Fruit fly (Drosophila melanogaster) whole organism, embryonic: ENCODE measurements around the gene CG46456.

Experiments used
- Aef1 ChIP-seq: fragments of 200-800 bp; sonication (Bioruptor generic); IDR thresholded peaks from 3 replicates; pipeline ENCODE4 v1.3.6; 2022; ENCODE audit warnings: missing biosample characterization, missing genetic modification characterization
- Antp ChIP-seq: fragments of 200-800 bp; sonication (Bioruptor generic); optimal IDR thresholded peaks from 3 replicates; lab custom pipeline; 2016; ENCODE audit warnings: missing biosample characterization, missing genetic modification characterization
- Bdp1 ChIP-seq: fragments of 200-800 bp; sonication (Bioruptor generic); optimal IDR thresholded peaks from 3 replicates; lab custom pipeline; 2016; ENCODE audit warnings: missing biosample characterization, missing genetic modification characterization
- CG11504 ChIP-seq: fragments of 200-800 bp; sonication (Bioruptor generic); optimal IDR thresholded peaks from 3 replicates; lab custom pipeline; 2019; ENCODE audit warnings: missing biosample characterization, mild to moderate bottlenecking, missing genetic modification characterization, moderate library complexity
- CG13424 ChIP-seq: fragments of 200-800 bp; sonication (Bioruptor generic); optimal IDR thresholded peaks from 2 replicates; lab custom pipeline; 2019; ENCODE audit warnings: missing biosample characterization, mild to moderate bottlenecking, missing genetic modification characterization, moderate library complexity
- CG14860 ChIP-seq: fragments of 200-800 bp; sonication (Bioruptor generic); IDR thresholded peaks from 3 replicates; pipeline ENCODE4 v1.3.6; 2022; ENCODE audit warnings: missing biosample characterization, missing genetic modification characterization; ENCODE audit not compliant: partially characterized antibody
- CG1647 ChIP-seq: fragments of 200-800 bp; sonication (Bioruptor generic); optimal IDR thresholded peaks from 3 replicates; lab custom pipeline; 2016; ENCODE audit warnings: missing biosample characterization, missing genetic modification characterization
- CG17186 ChIP-seq: fragments of 200-800 bp; sonication (Bioruptor generic); optimal IDR thresholded peaks from 3 replicates; lab custom pipeline; 2017; ENCODE audit warnings: missing biosample characterization, missing genetic modification reagents, missing genetic modification characterization
- CG17612 ChIP-seq: fragments of 200-800 bp; sonication (Bioruptor generic); IDR thresholded peaks from 2 replicates; pipeline ENCODE4 v1.3.6; 2022; ENCODE audit warnings: missing biosample characterization, missing genetic modification characterization
- CG2712 ChIP-seq: fragments of 200-800 bp; optimal IDR thresholded peaks from 3 replicates; lab custom pipeline; 2019; ENCODE audit warnings: missing biosample characterization, mild to moderate bottlenecking, missing genetic modification characterization, moderate library complexity
- CG2875 ChIP-seq: fragments of 200-800 bp; sonication (Bioruptor generic); optimal IDR thresholded peaks from 2 replicates; lab custom pipeline; 2017; ENCODE audit warnings: missing biosample characterization, mild to moderate bottlenecking, missing genetic modification characterization, missing genetic modification reagents
- CG32767 ChIP-seq: fragments of 200-800 bp; sonication (Bioruptor generic); IDR thresholded peaks from 2 replicates; pipeline ENCODE4 v1.3.6; 2022; ENCODE audit warnings: missing biosample characterization, missing genetic modification characterization
- CG8924 ChIP-seq: fragments of 200-800 bp; optimal IDR thresholded peaks from 3 replicates; lab custom pipeline; 2019; ENCODE audit warnings: missing biosample characterization, mild to moderate bottlenecking, missing genetic modification characterization, moderate library complexity
- CG9932 ChIP-seq: fragments of 200-800 bp; sonication (Bioruptor generic); IDR thresholded peaks from 2 replicates; pipeline ENCODE4 v1.3.6; 2022; ENCODE audit warnings: missing biosample characterization, missing genetic modification characterization
- Deaf1 ChIP-seq: fragments of 200-800 bp; optimal IDR thresholded peaks from 3 replicates; lab custom pipeline; 2019; ENCODE audit warnings: missing biosample characterization, mild to moderate bottlenecking, missing genetic modification characterization, moderate library complexity
- Fer1 ChIP-seq: fragments of 200-800 bp; sonication (Bioruptor generic); optimal IDR thresholded peaks from 2 replicates; lab custom pipeline; 2017; ENCODE audit warnings: missing biosample characterization, mild to moderate bottlenecking, missing genetic modification characterization
- HmgD ChIP-seq: fragments of 200-800 bp; sonication (Bioruptor generic); optimal IDR thresholded peaks from 3 replicates; lab custom pipeline; 2016; ENCODE audit warnings: missing biosample characterization, missing genetic modification characterization
- HmgZ ChIP-seq: fragments of 200-800 bp; sonication (Bioruptor generic); optimal IDR thresholded peaks from 2 replicates; lab custom pipeline; 2018; ENCODE audit warnings: missing biosample characterization, mild to moderate bottlenecking, missing genetic modification characterization
- Hr39 ChIP-seq: fragments of >200 bp; optimal IDR thresholded peaks from 2 replicates; lab custom pipeline; 2017
- MBD-R2 ChIP-seq: fragments of 200-800 bp; sonication (Bioruptor generic); IDR thresholded peaks from 2 replicates; pipeline ENCODE4 v1.3.6; 2022; ENCODE audit warnings: missing biosample characterization, missing genetic modification characterization
- Spps ChIP-seq: fragments of 200-800 bp; sonication (Bioruptor generic); optimal IDR thresholded peaks from 2 replicates; lab custom pipeline; 2018; ENCODE audit warnings: missing biosample characterization, mild to moderate bottlenecking, missing genetic modification characterization
- Trl ChIP-seq, 3 experiments: fragments of >200 bp in 2 of 3; fragments of 200-800 bp in 1 of 3; sonication (Bioruptor generic) in 1 of 3; optimal IDR thresholded peaks; 2 replicates in 1 of 3; 3 replicates in 2 of 3; lab custom pipeline; 2016 to 2017; ENCODE audit warnings: missing biosample characterization in 1 of 3, missing genetic modification characterization in 1 of 3
- Vsx1 ChIP-seq: fragments of 200-800 bp; sonication (Bioruptor generic); optimal IDR thresholded peaks from 2 replicates; lab custom pipeline; 2017; ENCODE audit warnings: missing biosample characterization, mild to moderate bottlenecking, missing genetic modification characterization, missing genetic modification reagents
- ato ChIP-seq: fragments of 200-800 bp; sonication (Bioruptor generic); IDR thresholded peaks from 2 replicates; pipeline ENCODE4 v1.3.6; 2022; ENCODE audit warnings: missing biosample characterization, missing genetic modification characterization; ENCODE audit not compliant: partially characterized antibody
- btn ChIP-seq: fragments of 200-800 bp; sonication (Bioruptor generic); optimal IDR thresholded peaks from 2 replicates; lab custom pipeline; 2016; ENCODE audit warnings: missing biosample characterization, missing genetic modification characterization
- cg ChIP-seq: fragments of 200-800 bp; sonication (Bioruptor generic); optimal IDR thresholded peaks from 3 replicates; lab custom pipeline; 2019; ENCODE audit warnings: missing biosample characterization, mild to moderate bottlenecking, missing genetic modification characterization, moderate library complexity
- chinmo ChIP-seq: fragments of 200-800 bp; sonication (Bioruptor generic); IDR thresholded peaks from 4 replicates; pipeline ENCODE4 v1.3.6; 2022; ENCODE audit warnings: missing biosample characterization, missing genetic modification characterization; ENCODE audit not compliant: partially characterized antibody
- ci ChIP-seq: fragments of 200-800 bp; sonication (Bioruptor generic); IDR thresholded peaks from 3 replicates; pipeline ENCODE4 v1.3.6; 2022; ENCODE audit warnings: missing biosample characterization, missing genetic modification characterization
- dimm ChIP-seq: fragments of 200-800 bp; sonication (Bioruptor generic); IDR thresholded peaks from 2 replicates; pipeline ENCODE4 v1.3.6; 2022; ENCODE audit warnings: missing biosample characterization, missing genetic modification characterization
- disco-r ChIP-seq: fragments of 200-800 bp; sonication (Bioruptor generic); optimal IDR thresholded peaks from 2 replicates; lab custom pipeline; 2016; ENCODE audit warnings: missing biosample characterization, missing genetic modification characterization
- ewg ChIP-seq: fragments of 200-800 bp; sonication (Bioruptor generic); optimal IDR thresholded peaks from 3 replicates; lab custom pipeline; 2017; ENCODE audit warnings: mild to moderate bottlenecking, missing biosample characterization, missing genetic modification reagents, missing genetic modification characterization
- fu2 ChIP-seq: fragments of 200-800 bp; sonication (Bioruptor generic); optimal IDR thresholded peaks from 2 replicates; lab custom pipeline; 2016; ENCODE audit warnings: missing biosample characterization, missing genetic modification characterization
- gcm2 ChIP-seq: fragments of 200-800 bp; sonication (Bioruptor generic); optimal IDR thresholded peaks from 2 replicates; lab custom pipeline; 2016; ENCODE audit warnings: missing biosample characterization, missing genetic modification characterization
- gsb-n ChIP-seq: fragments of 200-800 bp; sonication (Bioruptor generic); optimal IDR thresholded peaks from 3 replicates; lab custom pipeline; 2018; ENCODE audit warnings: missing biosample characterization, mild to moderate bottlenecking, missing genetic modification characterization
- lab ChIP-seq: fragments of 200-800 bp; sonication (Bioruptor generic); optimal IDR thresholded peaks from 3 replicates; lab custom pipeline; 2017; ENCODE audit warnings: missing biosample characterization, missing genetic modification characterization, mild to moderate bottlenecking, moderate library complexity, missing genetic modification reagents
- mld ChIP-seq: fragments of 200-800 bp; sonication (Bioruptor generic); IDR thresholded peaks from 3 replicates; pipeline ENCODE4 v1.3.6; 2022; ENCODE audit warnings: missing biosample characterization, missing genetic modification characterization; ENCODE audit not compliant: partially characterized antibody
- org-1 ChIP-seq: fragments of 200-800 bp; sonication (Bioruptor generic); optimal IDR thresholded peaks from 2 replicates; lab custom pipeline; 2017; ENCODE audit warnings: missing biosample characterization, missing genetic modification characterization
- otp ChIP-seq: fragments of 200-800 bp; sonication (Bioruptor generic); IDR thresholded peaks from 3 replicates; pipeline ENCODE4, ENCODE4 v1.3.6; 2022; ENCODE audit warnings: missing biosample characterization, missing genetic modification characterization
- row ChIP-seq: fragments of 200-800 bp; sonication (Bioruptor generic); IDR thresholded peaks from 3 replicates; pipeline ENCODE4 v1.3.6; 2022; ENCODE audit warnings: missing biosample characterization, missing genetic modification characterization
- scrt ChIP-seq: fragments of 200-800 bp; sonication (Bioruptor generic); optimal IDR thresholded peaks from 2 replicates; lab custom pipeline; 2018; ENCODE audit warnings: missing biosample characterization, mild to moderate bottlenecking, missing genetic modification characterization, moderate library complexity
- shn ChIP-seq: fragments of 200-800 bp; sonication (Bioruptor generic); optimal IDR thresholded peaks from 3 replicates; lab custom pipeline; 2016; ENCODE audit warnings: missing biosample characterization, missing genetic modification characterization
- slp2 ChIP-seq: fragments of 200-800 bp; sonication (Bioruptor generic); optimal IDR thresholded peaks from 2 replicates; lab custom pipeline; 2016; ENCODE audit warnings: missing biosample characterization, missing genetic modification characterization
- sr ChIP-seq: fragments of 200-800 bp; sonication (Bioruptor generic); IDR thresholded peaks from 3 replicates; pipeline ENCODE4 v1.3.6; 2022; ENCODE audit warnings: missing biosample characterization, missing genetic modification characterization
- toy ChIP-seq: fragments of 200-800 bp; sonication (Bioruptor generic); IDR thresholded peaks from 2 replicates; pipeline ENCODE4 v1.3.6; 2022; ENCODE audit warnings: missing biosample characterization, missing genetic modification characterization
- tx ChIP-seq: fragments of 200-800 bp; sonication (Bioruptor generic); optimal IDR thresholded peaks from 2 replicates; lab custom pipeline; 2016; ENCODE audit warnings: missing biosample characterization, missing genetic modification characterization
- unpg ChIP-seq: fragments of 200-800 bp; sonication (Bioruptor generic); optimal IDR thresholded peaks from 3 replicates; lab custom pipeline; 2018; ENCODE audit warnings: missing biosample characterization, mild to moderate bottlenecking, missing genetic modification characterization, moderate library complexity
- usp ChIP-seq: fragments of >200 bp; optimal IDR thresholded peaks from 2 replicates; lab custom pipeline; 2017; ENCODE audit warnings: missing biosample characterization, missing genetic modification characterization

The CG46456 gene

dm6 chr3L:5341770-5342318 lies 13.3 kb downstream of the CG46456 start (continued):
- TF ChIP-seq CG17186 (GFP tag; lab: Kevin White, UChicago) = no peak
- TF ChIP-seq otp = no peak
- TF ChIP-seq mld (GFP tag; lab: Robert Waterston, UW) = peak; percentile 69
- TF ChIP-seq CG14860 (GFP tag; lab: Robert Waterston, UW) = peak; percentile 60
- peak; percentile 63 for TF ChIP-seq ato (GFP tag; lab: Robert Waterston, UW)
- peak; percentile 94 for TF ChIP-seq Bdp1
- no peak for TF ChIP-seq shn (GFP tag; lab: Kevin White, UChicago)

- peak; percentile 79 for TF ChIP-seq ewg (GFP tag; lab: Kevin White, UChicago)
- no peak for TF ChIP-seq CG2712
- 0 out of 4 replicates have a peak, but pooled peaks have one; percentile 21 for TF ChIP-seq chinmo
- peak; percentile 75 for TF ChIP-seq scrt (GFP tag; lab: Kevin White, UChicago)
- TF ChIP-seq Deaf1 = peak; percentile 57
- TF ChIP-seq MBD-R2 (GFP tag; lab: Robert Waterston, UW) = no peak
- peak; percentile 62; the same call in 1 of the 2 replicates for TF ChIP-seq CG32767 (GFP tag; lab: Robert Waterston, UW)
- no peak for TF ChIP-seq Vsx1 (GFP tag; lab: Kevin White, UChicago)
- TF ChIP-seq Trl (optimal IDR thresholded peaks at IDR 0.05; lab: Kevin White, UChicago) = peak; percentile 6 to 69
- TF ChIP-seq Trl (GFP tag; optimal IDR thresholded peaks at IDR 0.05; lab: Kevin White, UChicago) = no peak
- TF ChIP-seq, all 482 proteins: peak for 6
Measured at dm6 chr3L:5329460-5329859, 25.7 kb downstream of the CG46456 start.

dm6 chr3L:5327821-5328220 lies 27.3 kb downstream of the CG46456 start:
- TF ChIP-seq dimm (GFP tag; lab: Robert Waterston, UW) (no peak), CG17612 (GFP tag; lab: Robert Waterston, UW) (no peak), gcm2 (no peak), Hr39 (lab: Kevin White, UChicago) (no peak), CG2875 (GFP tag; lab: Kevin White, UChicago) (no peak), slp2 (no peak), btn (GFP tag; lab: Kevin White, UChicago) (no peak), HmgD (GFP tag; lab: Kevin White, UChicago) (no peak), sr (GFP tag; lab: Robert Waterston, UW) (no peak), toy (GFP tag; lab: Robert Waterston, UW) (no peak), cg (GFP tag; lab: Kevin White, UChicago) (no peak), tx (GFP tag; lab: Kevin White, UChicago) (no peak), usp (GFP tag; lab: Kevin White, UChicago) (no peak), CG1647 (GFP tag; lab: Kevin White, UChicago) (no peak)

DNA sequence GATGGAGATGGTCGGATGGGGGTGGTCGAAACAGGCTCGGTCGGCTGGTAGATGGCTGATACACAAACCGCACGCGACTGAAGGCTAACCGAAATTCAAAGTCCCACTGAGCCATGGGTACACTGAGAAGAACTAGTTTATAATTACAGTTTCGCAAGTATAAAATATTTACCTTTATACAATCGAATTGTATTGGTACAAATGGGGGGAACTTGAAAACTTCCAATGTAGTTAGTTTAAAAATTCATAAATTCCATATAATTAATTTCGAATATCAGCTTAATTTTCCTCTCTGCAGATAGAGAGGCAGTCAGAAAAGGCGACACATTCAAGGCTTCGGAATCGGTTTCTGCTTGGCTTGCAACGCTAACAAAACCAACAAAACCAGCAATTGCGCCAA lies 57.9 kb downstream of the CG46456 start:
- TF ChIP-seq gsb-n (tag; lab: Kevin White, UChicago) (no peak), row (peak; percentile 56), Antp (GFP tag; lab: Kevin White, UChicago) (no peak), fu2 (no peak), usp (GFP tag; lab: Kevin White, UChicago) (no peak), CG11504 (peak; percentile 59), Bdp1 (no peak), CG13424 (tag; lab: Kevin White, UChicago) (peak; percentile 39), lab (GFP tag; lab: Kevin White, UChicago) (peak; percentile 61), Fer1 (GFP tag; lab: Kevin White, UChicago) (peak; percentile 64), ci (GFP tag; lab: Robert Waterston, UW) (0 out of 3 replicates have a peak, but pooled peaks have one; percentile 18), HmgZ (tag; lab: Kevin White, UChicago) (no peak), org-1 (GFP tag; lab: Kevin White, UChicago) (no peak), CG9932 (GFP tag; lab: Robert Waterston, UW) (0 out of 2 replicates have a peak, but pooled peaks have one; percentile 28), unpg (peak; percentile 7), Aef1 (no peak), CG8924 (tag; lab: Kevin White, UChicago) (peak; percentile 16), Spps (tag; lab: Kevin White, UChicago) (no peak), disco-r (GFP tag; lab: Kevin White, UChicago) (no peak)
